Worm (Caenorhabditis elegans) whole organism, early embryonic: ENCODE data around the gene T07C12.10.

Source experiments
- B0310.2 ChIP-seq: sonication (generic microtip); optimal IDR thresholded peaks from 2 replicates; lab custom pipeline; 2016; ENCODE audit warnings: mild to moderate bottlenecking, missing genetic modification characterization, missing compliant biosample characterization
- F13C5.2 ChIP-seq: sonication (generic microtip); optimal IDR thresholded peaks from 2 replicates; lab custom pipeline; 2017; ENCODE audit warnings: mild to moderate bottlenecking, missing genetic modification characterization, inconsistent platforms, missing compliant biosample characterization
- aly-1 ChIP-seq: sonication (generic microtip); optimal IDR thresholded peaks from 2 replicates; lab custom pipeline; 2016; ENCODE audit warnings: missing genetic modification characterization, missing compliant biosample characterization
- ama-1 ChIP-seq: fragments of 150-350 bp; optimal IDR thresholded peaks from 2 replicates; lab custom pipeline; 2014
- ceh-13 ChIP-seq: fragments of 200-800 bp; sonication (Bioruptor generic); optimal IDR thresholded peaks from 2 replicates; lab custom pipeline; 2018; ENCODE audit warnings: mild to moderate bottlenecking, missing genetic modification characterization, missing compliant biosample characterization
- ceh-36 ChIP-seq: sonication (generic microtip); optimal IDR thresholded peaks from 2 replicates; lab custom pipeline; 2016; ENCODE audit warnings: missing genetic modification characterization, inconsistent platforms, missing compliant biosample characterization
- ets-7 ChIP-seq: sonication (generic microtip); optimal IDR thresholded peaks from 2 replicates; lab custom pipeline; 2016; ENCODE audit warnings: missing genotype, missing genetic modification characterization, missing compliant biosample characterization
- flt-1 ChIP-seq: fragments of 200-800 bp; sonication (Bioruptor generic); IDR thresholded peaks from 2 replicates; pipeline ENCODE4 v1.3.6; 2022; ENCODE audit warnings: missing genetic modification characterization, missing compliant biosample characterization
- hmbx-1 ChIP-seq: sonication (generic microtip); optimal IDR thresholded peaks from 2 replicates; lab custom pipeline; 2016; ENCODE audit warnings: mild to moderate bottlenecking, missing genetic modification characterization, missing compliant biosample characterization
- hmg-4 ChIP-seq: fragments of 200-800 bp; sonication (Bioruptor generic); optimal IDR thresholded peaks from 2 replicates; lab custom pipeline; 2018; ENCODE audit warnings: mild to moderate bottlenecking, missing genetic modification characterization, missing compliant biosample characterization
- scrt-1 ChIP-seq: fragments of 200-800 bp; sonication (Bioruptor generic); IDR thresholded peaks from 2 replicates; pipeline ENCODE4 v1.3.6; 2022; ENCODE audit warnings: missing genetic modification characterization, missing compliant biosample characterization
- sea-1 ChIP-seq: fragments of 200-800 bp; sonication (Bioruptor generic); conservative IDR thresholded peaks from 2 replicates; pipeline ENCODE4 v1.3.6; 2022; ENCODE audit warnings: missing genetic modification characterization, missing compliant biosample characterization
- tbx-11 ChIP-seq: fragments of 200-800 bp; sonication (Bioruptor generic); IDR thresholded peaks from 2 replicates; pipeline ENCODE4 v1.3.6; 2022; ENCODE audit warnings: missing genetic modification characterization, missing compliant biosample characterization
- tra-4 ChIP-seq: sonication (generic microtip); optimal IDR thresholded peaks from 2 replicates; lab custom pipeline; 2017; ENCODE audit warnings: missing genetic modification characterization, missing compliant biosample characterization

ce11 chrV:10007484-10007883, 47.2 kb upstream of the T07C12.10 start:
- TF ChIP-seq B0310.2 (tag; lab: Kevin White, UChicago), result no peak
- TF ChIP-seq flt-1 (GFP tag; lab: Robert Waterston, UW), result no peak
- no peak for TF ChIP-seq scrt-1
- no peak for TF ChIP-seq hmg-4 (GFP tag; lab: Kevin White, UChicago)
- TF ChIP-seq ama-1 (lab: Kevin White, UChicago), result no peak
- no peak for TF ChIP-seq tra-4 (tag; lab: Kevin White, UChicago)
- no peak for TF ChIP-seq ceh-13 (GFP tag; lab: Kevin White, UChicago)
- TF ChIP-seq ceh-36 (tag; lab: Kevin White, UChicago), result no peak
- no peak for TF ChIP-seq F13C5.2 (tag; lab: Kevin White, UChicago)
- TF ChIP-seq tbx-11, result no peak
- TF ChIP-seq hmbx-1 (tag; lab: Kevin White, UChicago), result no peak
- no peak for TF ChIP-seq sea-1 (GFP tag; lab: Robert Waterston, UW)
- TF ChIP-seq aly-1 (tag; lab: Kevin White, UChicago), result no peak
- TF ChIP-seq ets-7, result no peak
